Worm (Caenorhabditis elegans) whole organism, midembryonic: ENCODE results near the gene T02C5.1.

Experiments used
- T22C8.4 ChIP-seq: fragments of 200-800 bp; sonication (Bioruptor generic); IDR thresholded peaks from 2 replicates; pipeline ENCODE4 v1.3.6; 2022; ENCODE audit warnings: missing genetic modification characterization, missing compliant biosample characterization
- cog-1 ChIP-seq: sonication (generic microtip); optimal IDR thresholded peaks from 2 replicates; lab custom pipeline; 2016; ENCODE audit warnings: missing genetic modification characterization, missing compliant biosample characterization
- flt-1 ChIP-seq: fragments of 200-800 bp; sonication (Bioruptor generic); IDR thresholded peaks from 2 replicates; pipeline ENCODE4 v1.3.6; 2022; ENCODE audit warnings: missing genetic modification characterization, missing compliant biosample characterization
- klf-2 ChIP-seq: fragments of 200-800 bp; sonication (Bioruptor generic); conservative IDR thresholded peaks from 2 replicates; pipeline ENCODE4 v1.3.6; 2022; ENCODE audit warnings: missing genetic modification reagents, missing genetic modification characterization, missing compliant biosample characterization
- med-1 ChIP-seq: sonication (generic microtip); optimal IDR thresholded peaks from 2 replicates; lab custom pipeline; 2017; ENCODE audit warnings: missing genetic modification characterization, mild to moderate bottlenecking, missing compliant biosample characterization, antibody characterized with exemption, missing genetic modification reagents; ENCODE audit not compliant: insufficient read depth
- ref-1 ChIP-seq: fragments of 200-800 bp; sonication (Bioruptor generic); conservative IDR thresholded peaks from 2 replicates; pipeline ENCODE4 v1.3.6; 2022; ENCODE audit warnings: missing genetic modification reagents, missing genetic modification characterization, missing compliant biosample characterization
- tab-1 ChIP-seq: fragments of 200-800 bp; sonication (Bioruptor generic); IDR thresholded peaks from 2 replicates; pipeline ENCODE4 v1.3.6; 2022; ENCODE audit warnings: missing genetic modification characterization, missing compliant biosample characterization
- ztf-23 ChIP-seq: fragments of 200-800 bp; sonication (Bioruptor generic); IDR thresholded peaks from 2 replicates; pipeline ENCODE4 v1.3.6; 2022; ENCODE audit warnings: missing genetic modification reagents, missing genetic modification characterization, missing compliant biosample characterization
- ztf-29 ChIP-seq: fragments of 200-800 bp; sonication (Bioruptor generic); IDR thresholded peaks from 2 replicates; pipeline ENCODE4 v1.3.6; 2022; ENCODE audit warnings: missing genetic modification reagents, missing genetic modification characterization, missing compliant biosample characterization

DNA sequence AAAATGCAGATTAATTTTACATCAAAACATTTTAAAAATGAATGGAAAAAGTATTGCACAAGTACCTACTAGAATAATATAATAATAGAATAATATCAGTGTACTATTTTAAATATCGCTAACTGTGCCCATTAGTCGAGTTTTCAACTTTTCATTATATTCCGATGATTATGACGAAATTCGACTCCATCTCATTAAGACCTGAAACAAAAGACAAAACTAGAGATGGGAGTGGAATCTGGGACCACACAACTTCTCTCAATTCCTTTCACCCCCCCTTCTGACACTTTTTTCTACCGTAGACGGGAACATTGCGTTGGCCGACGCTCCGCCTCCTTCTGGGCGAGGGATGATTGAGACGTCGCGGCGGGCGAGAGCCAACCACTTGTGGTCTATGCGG lies 21.5 kb upstream of the T02C5.1 start, which contains the start of gene ser-7:
- TF ChIP-seq ref-1 (GFP tag; lab: Robert Waterston, UW) (no peak), cog-1 (tag; lab: Kevin White, UChicago) (no peak), flt-1 (GFP tag; lab: Robert Waterston, UW) (no peak), tab-1 (no peak), ztf-29 (GFP tag; lab: Robert Waterston, UW) (no peak), med-1 (GFP tag; lab: Kevin White, UChicago) (no peak), T22C8.4 (no peak), klf-2 (GFP tag; lab: Robert Waterston, UW) (no peak), ztf-23 (GFP tag; lab: Robert Waterston, UW) (no peak)
